Fruit fly (Drosophila melanogaster) Kc167 (cell line): ENCODE measurements around the gene Usp39.

Source experiments
- Myc ChIP-seq: fragments of >200 bp; optimal IDR thresholded peaks from 2 replicates; lab custom pipeline; 2017; ENCODE audit warnings: missing external identifiers
- Sin3A ChIP-seq: fragments of >200 bp; optimal IDR thresholded peaks from 2 replicates; lab custom pipeline; 2018; ENCODE audit warnings: missing external identifiers
- h ChIP-seq: fragments of >200 bp; optimal IDR thresholded peaks from 3 replicates; lab custom pipeline; 2018; ENCODE audit warnings: missing external identifiers
- psq ChIP-seq: fragments of >200 bp; optimal IDR thresholded peaks from 2 replicates; lab custom pipeline; 2017; ENCODE audit warnings: missing external identifiers
- ttk ChIP-seq: sonication (Bioruptor generic); optimal IDR thresholded peaks from 2 replicates; lab custom pipeline; 2017; ENCODE audit warnings: missing external identifiers

DNA sequence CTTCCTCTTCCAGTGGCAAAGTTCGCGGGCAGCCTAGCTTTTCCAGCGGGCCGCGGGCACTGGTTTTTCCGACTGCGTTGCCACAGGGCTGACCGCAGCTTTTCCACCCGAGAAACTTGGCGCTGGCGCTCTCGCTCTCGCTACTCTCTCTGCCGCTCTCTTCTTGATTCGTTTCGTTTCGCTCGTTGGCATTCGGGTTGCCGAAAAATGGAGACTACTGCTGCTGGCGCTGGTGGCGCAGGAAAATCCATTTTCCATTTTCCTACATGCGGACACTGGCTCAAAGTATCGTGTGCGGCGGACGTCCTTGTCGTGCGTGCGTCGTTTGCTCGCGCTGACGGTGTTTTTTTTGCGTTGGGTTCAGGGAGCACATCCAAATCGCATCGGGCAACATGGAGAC is 45.0 kb upstream of the Usp39 start, which contains the start of gene CG42450:
- TF ChIP-seq ttk (lab: Kevin White, UChicago) (no peak), psq (no peak), h (lab: Kevin White, UChicago) (no peak), Sin3A (lab: Kevin White, UChicago) (no peak), Myc (lab: Kevin White, UChicago) (no peak)
